Worm (Caenorhabditis elegans) whole organism, young adult: ENCODE measurements around the gene B0280.11.

Experiments
- C17E4.6 ChIP-seq: fragments of 200-800 bp; sonication (Bioruptor generic); IDR thresholded peaks from 2 replicates; pipeline ENCODE4 v1.3.6; 2022; ENCODE audit warnings: missing genetic modification reagents, missing genetic modification characterization, missing compliant biosample characterization
- F57A8.1 ChIP-seq: fragments of 200-800 bp; sonication (Bioruptor generic); optimal IDR thresholded peaks from 2 replicates; lab custom pipeline; 2018; ENCODE audit warnings: mild to moderate bottlenecking, missing genetic modification characterization, moderate library complexity, missing compliant biosample characterization
- bed-2 ChIP-seq: fragments of 200-800 bp; sonication (Bioruptor generic); IDR thresholded peaks from 2 replicates; pipeline ENCODE4 v1.3.6; 2022; ENCODE audit warnings: missing genetic modification reagents, missing genetic modification characterization, missing compliant biosample characterization
- dpl-1 ChIP-seq: fragments of 150-350 bp; optimal IDR thresholded peaks from 2 replicates; lab custom pipeline; 2014; ENCODE audit warnings: missing biosample characterization, missing genetic modification reagents, missing genetic modification characterization
- fkh-3 ChIP-seq: sonication (generic microtip); optimal IDR thresholded peaks from 2 replicates; lab custom pipeline; 2016; ENCODE audit warnings: mild to moderate bottlenecking, missing genetic modification characterization, missing compliant biosample characterization
- hlh-12 ChIP-seq: sonication (generic microtip); optimal IDR thresholded peaks from 2 replicates; lab custom pipeline; 2016; ENCODE audit warnings: missing genetic modification characterization, missing compliant biosample characterization
- lag-1 ChIP-seq: fragments of 200-800 bp; sonication (Bioruptor generic); IDR thresholded peaks from 2 replicates; pipeline ENCODE4 v1.3.6; 2022; ENCODE audit warnings: missing genetic modification reagents, missing genetic modification characterization, missing compliant biosample characterization
- lsy-27 ChIP-seq: sonication (generic microtip); optimal IDR thresholded peaks from 2 replicates; lab custom pipeline; 2017; ENCODE audit warnings: missing genetic modification characterization, mild to moderate bottlenecking, missing compliant biosample characterization, antibody characterized with exemption, missing genotype, borderline replicate concordance; ENCODE audit not compliant: insufficient read depth
- mxl-1 ChIP-seq: sonication (generic microtip); optimal IDR thresholded peaks from 2 replicates; lab custom pipeline; 2016; ENCODE audit warnings: missing genetic modification characterization, missing compliant biosample characterization
- pha-4 ChIP-seq: fragments of 150-350 bp; sonication (generic microtip); optimal IDR thresholded peaks from 2 replicates; lab custom pipeline; 2014; ENCODE audit warnings: missing biosample characterization, missing genetic modification reagents, missing genetic modification characterization
- rcor-1 ChIP-seq: fragments of 200-800 bp; sonication (Bioruptor generic); IDR thresholded peaks from 2 replicates; pipeline ENCODE4 v1.3.6; 2022; ENCODE audit warnings: missing genetic modification reagents, missing genetic modification characterization, missing compliant biosample characterization
- unc-130 ChIP-seq: sonication (generic microtip); optimal IDR thresholded peaks from 2 replicates; lab custom pipeline; 2016; ENCODE audit warnings: missing genetic modification reagents, missing genetic modification characterization, missing compliant biosample characterization
- unc-62 ChIP-seq: fragments of 150-350 bp; optimal IDR thresholded peaks from 2 replicates; lab custom pipeline; 2014; ENCODE audit warnings: missing biosample characterization, missing genetic modification reagents, missing genetic modification characterization

DNA sequence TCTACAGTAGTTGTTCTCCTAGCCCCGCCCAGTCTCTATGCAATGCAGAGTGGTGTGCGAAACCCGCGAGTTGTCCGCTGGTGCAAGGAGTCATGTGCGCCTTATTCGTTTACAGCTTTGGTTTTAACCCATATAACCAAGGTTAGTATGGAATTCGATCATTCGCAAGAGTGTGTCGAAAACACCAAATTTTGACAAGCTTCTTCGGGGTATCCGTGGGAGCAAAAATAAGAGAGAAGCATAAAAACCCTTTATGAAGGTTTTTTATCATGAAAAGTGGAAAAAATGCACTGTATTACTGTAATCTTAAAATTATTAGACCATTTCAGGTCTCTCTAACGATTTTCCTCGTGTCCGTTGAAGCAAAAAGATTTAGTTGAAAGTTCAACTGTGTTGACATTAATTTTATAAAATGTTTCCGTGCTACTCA is 4.1 kb upstream of the B0280.11 start:
- TF ChIP-seq mxl-1 (tag; lab: Kevin White, UChicago) (no peak), F57A8.1 (no peak), pha-4 (tag; lab: Kevin White, UChicago) (no peak), hlh-12 (tag; lab: Kevin White, UChicago) (no peak), lsy-27 (no peak), C17E4.6 (peak; percentile 60), lag-1 (GFP tag; lab: Robert Waterston, UW) (no peak), dpl-1 (GFP tag; lab: Kevin White, UChicago) (no peak), unc-62 (no peak), rcor-1 (GFP tag; lab: Robert Waterston, UW) (peak; percentile 58; the same call in 1 of the 2 replicates), bed-2 (GFP tag; lab: Robert Waterston, UW) (no peak), fkh-3 (tag; lab: Kevin White, UChicago) (no peak), unc-130 (GFP tag; lab: Kevin White, UChicago) (no peak)
